Fruit fly (Drosophila melanogaster) whole organism, embryonic: ENCODE measurements around the gene CG14252.

Experiments
- CG12659 ChIP-seq: fragments of 200-800 bp; sonication (Bioruptor generic); optimal IDR thresholded peaks from 3 replicates; lab custom pipeline; 2017; ENCODE audit warnings: mild to moderate bottlenecking, missing biosample characterization, missing genetic modification reagents, missing genetic modification characterization
- ham ChIP-seq: fragments of 200-800 bp; sonication (Bioruptor generic); IDR thresholded peaks from 2 replicates; pipeline ENCODE4 v1.3.6; 2022; ENCODE audit warnings: missing biosample characterization, missing genetic modification characterization
- hkb ChIP-seq, 2 experiments: fragments of 200-800 bp in 1 of 2; fragments of >200 bp in 1 of 2; sonication (Bioruptor generic) in 1 of 2; IDR thresholded peaks in 1 of 2; optimal IDR thresholded peaks in 1 of 2; 2 replicates each; pipeline versions ENCODE4 v1.3.6 to Lab custom; 2017 to 2022; ENCODE audit warnings: missing biosample characterization in 1 of 2, missing genetic modification characterization in 1 of 2
- mam ChIP-seq: fragments of 200-800 bp; sonication (Bioruptor generic); optimal IDR thresholded peaks from 3 replicates; lab custom pipeline; 2016; ENCODE audit warnings: missing biosample characterization, missing genetic modification characterization

DNA sequence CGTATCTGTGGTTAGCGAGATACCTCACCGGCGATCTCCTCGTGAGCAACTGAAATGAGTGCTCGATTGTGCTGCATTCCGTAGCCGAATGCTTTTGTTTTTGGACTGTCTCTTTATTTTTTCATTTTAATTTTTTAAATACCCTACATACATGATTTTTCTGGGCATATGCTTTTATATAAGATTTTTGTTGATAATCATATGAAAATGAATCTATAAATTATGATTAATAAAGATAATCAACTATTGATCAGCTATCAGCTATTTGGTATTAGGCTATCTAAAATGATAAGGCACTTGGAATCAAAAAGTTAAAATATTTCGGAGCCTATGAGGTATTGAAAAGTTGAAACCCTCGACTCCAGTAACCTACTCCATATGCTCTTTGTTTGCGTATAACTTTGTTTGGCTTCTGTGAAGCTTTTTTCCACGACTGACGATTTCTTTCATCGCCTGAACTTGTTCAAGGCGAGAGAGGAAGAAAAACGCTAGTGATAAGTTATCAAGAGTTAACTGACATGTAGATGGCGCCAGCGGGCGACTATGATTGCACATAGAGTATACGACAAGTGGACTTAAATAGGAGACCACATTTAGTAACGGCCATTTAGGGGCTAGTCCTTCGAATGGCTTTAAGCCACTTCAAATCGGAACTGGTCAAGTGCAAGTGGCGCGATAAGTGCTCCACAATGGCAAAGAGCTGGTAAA, 44.6 kb downstream of the CG14252 start, which contains the start of gene CG31076:
- TF ChIP-seq mam (GFP tag; lab: Kevin White, UChicago): peak; percentile 9
- no peak for TF ChIP-seq hkb (optimal IDR thresholded peaks at IDR 0.05; lab: Kevin White, UChicago)
- TF ChIP-seq hkb (GFP tag; IDR thresholded peaks at IDR 0.05; lab: Robert Waterston, UW): no peak
- TF ChIP-seq CG12659: no peak
- no peak for TF ChIP-seq ham (GFP tag; lab: Robert Waterston, UW)
